Worm (Caenorhabditis elegans) whole organism, young adult: ENCODE measurements around the gene dbl-1.

Experiments
- dox-1 ChIP-seq: fragments of 200-800 bp; sonication (Bioruptor generic); IDR thresholded peaks from 2 replicates; pipeline ENCODE4 v1.3.6; 2022; ENCODE audit warnings: missing genetic modification reagents, missing genetic modification characterization, missing compliant biosample characterization
- ztf-26 ChIP-seq: sonication (generic microtip); optimal IDR thresholded peaks from 2 replicates; lab custom pipeline; 2017; ENCODE audit warnings: missing genetic modification characterization, missing compliant biosample characterization

- TF ChIP-seq dox-1 (GFP tag; lab: Robert Waterston, UW) (no peak), ztf-26 (tag; lab: Kevin White, UChicago) (no peak)
Measured at ce11 chrV:6806340-6806739, 48.4 kb downstream of the dbl-1 start, which contains the start of gene dmsr-12.
